Worm (Caenorhabditis elegans): ENCODE results near the gene F58H1.2.

Gene F58H1.2

ce11 chrV:11958343-11959291 lies 29.7 kb downstream of the F58H1.2 start, which contains the start of gene F58H1.5:
Gene F58H1.5, plus strand, starts transcription at chrV:11958393.
- TF ChIP-seq ceh-9 (tag; optimal IDR thresholded peaks at IDR 0.05): peak; percentile 26
- TF ChIP-seq ztf-11 (tag; optimal IDR thresholded peaks at IDR 0.05): no peak

- TF ChIP-seq ceh-9 (tag; optimal IDR thresholded peaks at IDR 0.05) (no peak), elt-1 (tag; optimal IDR thresholded peaks at IDR 0.05) (no peak), nhr-25 (tag; optimal IDR thresholded peaks at IDR 0.05) (no peak), mdl-1 (tag; optimal IDR thresholded peaks at IDR 0.05) (no peak), lin-39 (tag; optimal IDR thresholded peaks at IDR 0.05) (peak; percentile 38)
These were observed 31.4 kb downstream of the F58H1.2 start for ce11 chrV:11960084-11960830.

ce11 chrV:11960831-11961190 lies 31.9 kb downstream of the F58H1.2 start:
- TF ChIP-seq nhr-11 (tag; optimal IDR thresholded peaks at IDR 0.05): no peak
- TF ChIP-seq hmg-11 (tag; optimal IDR thresholded peaks at IDR 0.05): no peak
- TF ChIP-seq fkh-10 (GFP tag; optimal IDR thresholded peaks at IDR 0.05): peak; percentile 28

- TF ChIP-seq ceh-82 (tag; optimal IDR thresholded peaks at IDR 0.05) (no peak), mml-1 (tag; optimal IDR thresholded peaks at IDR 0.05) (no peak), lin-39 (tag; optimal IDR thresholded peaks at IDR 0.05) (no peak), aly-2 (tag; optimal IDR thresholded peaks at IDR 0.05) (no peak), nhr-237 (tag; optimal IDR thresholded peaks at IDR 0.05) (no peak), mdl-1 (tag; optimal IDR thresholded peaks at IDR 0.05) (no peak)
These were observed 35.8 kb downstream of the F58H1.2 start, which contains the start of gene F58H1.7 for ce11 chrV:11964723-11965122. Gene F58H1.7, minus strand, starts transcription at chrV:11964823.

- TF ChIP-seq ceh-28 (tag; optimal IDR thresholded peaks at IDR 0.05) (no peak), nhr-11 (tag; optimal IDR thresholded peaks at IDR 0.05) (no peak), elt-2 (tag; optimal IDR thresholded peaks at IDR 0.05) (peak; percentile 99), egl-5 (tag; optimal IDR thresholded peaks at IDR 0.05) (no peak), ceh-82 (tag; optimal IDR thresholded peaks at IDR 0.05) (no peak), pha-4 (tag; optimal IDR thresholded peaks at IDR 0.05) (peak; percentile 21), pqm-1 (tag; optimal IDR thresholded peaks at IDR 0.05) (peak; percentile 86), unc-62 (GFP tag; optimal IDR thresholded peaks at IDR 0.05) (no peak), jun-1 (tag; optimal IDR thresholded peaks at IDR 0.05) (peak; percentile 71), sea-2 (GFP tag; optimal IDR thresholded peaks at IDR 0.05) (no peak), unc-39 (tag; optimal IDR thresholded peaks at IDR 0.05) (no peak)
These were observed 46.3 kb downstream of the F58H1.2 start, which contains the start of gene cpr-1 for ce11 chrV:11975233-11975632. Gene cpr-1, plus strand, starts transcription at chrV:11975551.

ce11 chrV:11976734-11977133 lies 47.8 kb downstream of the F58H1.2 start:
- TF ChIP-seq snpc-4 (tag; optimal IDR thresholded peaks at IDR 0.05) (no peak), elt-2 (tag; optimal IDR thresholded peaks at IDR 0.05) (peak; percentile 91), R02D3.7 (tag; optimal IDR thresholded peaks at IDR 0.05) (no peak), pqm-1 (tag; optimal IDR thresholded peaks at IDR 0.05) (peak; percentile 85), fos-1 (tag; optimal IDR thresholded peaks at IDR 0.05) (no peak), jun-1 (tag; optimal IDR thresholded peaks at IDR 0.05) (peak; percentile 68), lin-15B (tag; optimal IDR thresholded peaks at IDR 0.05) (no peak), nhr-25 (tag; optimal IDR thresholded peaks at IDR 0.05) (no peak), nhr-12 (tag; optimal IDR thresholded peaks at IDR 0.05) (no peak), unc-39 (tag; optimal IDR thresholded peaks at IDR 0.05) (no peak), unc-62 (GFP tag; optimal IDR thresholded peaks at IDR 0.05) (no peak), nfya-1 (tag; optimal IDR thresholded peaks at IDR 0.05; ENCODE audit: insufficient read depth) (no peak), daf-12 (tag; optimal IDR thresholded peaks at IDR 0.05) (no peak), zag-1 (tag; optimal IDR thresholded peaks at IDR 0.05) (no peak)

Measured in whole organism, L3 larva.